Worm (Caenorhabditis elegans) whole organism, late embryonic: ENCODE data around the gene rrsr-1.

ENCODE experiments used
- F13H6.1 ChIP-seq: sonication (generic microtip); optimal IDR thresholded peaks from 2 replicates; lab custom pipeline; 2016; ENCODE audit warnings: missing genetic modification characterization, missing compliant biosample characterization
- ama-1 ChIP-seq: fragments of 150-350 bp; optimal IDR thresholded peaks from 2 replicates; lab custom pipeline; 2014
- ceh-34 ChIP-seq: sonication (generic microtip); optimal IDR thresholded peaks from 2 replicates; lab custom pipeline; 2016; ENCODE audit warnings: mild to moderate bottlenecking, missing genetic modification characterization, missing compliant biosample characterization
- nfya-1 ChIP-seq: sonication (generic microtip); optimal IDR thresholded peaks from 2 replicates; lab custom pipeline; 2017; ENCODE audit warnings: missing genetic modification characterization, mild to moderate bottlenecking, missing compliant biosample characterization, antibody characterized with exemption, moderate library complexity
- pag-3 ChIP-seq: sonication (generic microtip); optimal IDR thresholded peaks from 2 replicates; lab custom pipeline; 2016; ENCODE audit warnings: missing compliant biosample characterization, missing genetic modification characterization, borderline replicate concordance
- pqm-1 ChIP-seq: sonication (generic microtip); optimal IDR thresholded peaks from 2 replicates; lab custom pipeline; 2016; ENCODE audit warnings: missing genetic modification characterization, missing compliant biosample characterization
- tbx-2 ChIP-seq: sonication (generic microtip); optimal IDR thresholded peaks from 2 replicates; lab custom pipeline; 2016; ENCODE audit warnings: missing genetic modification characterization, missing compliant biosample characterization
- unc-3 ChIP-seq, 2 experiments: fragments of 200-800 bp in 1 of 2; sonication (Bioruptor generic) in 1 of 2; sonication (generic microtip) in 1 of 2; conservative IDR thresholded peaks in 1 of 2; optimal IDR thresholded peaks in 1 of 2; 2 replicates each; pipeline versions ENCODE4 v1.3.6 to Lab custom; 2016 to 2022; ENCODE audit warnings: missing compliant biosample characterization in 2 of 2, missing genetic modification characterization in 2 of 2, missing genetic modification reagents in 1 of 2
- ztf-16 ChIP-seq: sonication (generic microtip); optimal IDR thresholded peaks from 2 replicates; lab custom pipeline; 2017; ENCODE audit warnings: missing genetic modification characterization, missing compliant biosample characterization

ce11 chrV:14426013-14426412, 1.2 kb upstream of the rrsr-1 start:
- no peak for TF ChIP-seq pag-3
- no peak for TF ChIP-seq F13H6.1
- TF ChIP-seq ceh-34 (tag; lab: Kevin White, UChicago), result no peak
- no peak for TF ChIP-seq pqm-1 (tag; lab: Kevin White, UChicago)
- no peak for TF ChIP-seq ztf-16 (tag; lab: Kevin White, UChicago)
- TF ChIP-seq tbx-2 (tag; lab: Kevin White, UChicago), result no peak
- TF ChIP-seq unc-3 (GFP tag; conservative IDR thresholded peaks at IDR 0.05; lab: Robert Waterston, UW), result no peak
- no peak for TF ChIP-seq unc-3 (tag; optimal IDR thresholded peaks at IDR 0.05; lab: Kevin White, UChicago)
- TF ChIP-seq ama-1 (lab: Kevin White, UChicago), result no peak
- no peak for TF ChIP-seq nfya-1 (tag; lab: Kevin White, UChicago)
